Fruit fly (Drosophila melanogaster) whole organism, embryonic: ENCODE measurements around the gene alpha-Spec.

ENCODE experiments used
- Aef1 ChIP-seq: fragments of 200-800 bp; sonication (Bioruptor generic); IDR thresholded peaks from 3 replicates; pipeline ENCODE4 v1.3.6; 2022; ENCODE audit warnings: missing biosample characterization, missing genetic modification characterization
- CG11247 ChIP-seq: fragments of 200-800 bp; sonication (Bioruptor generic); IDR thresholded peaks from 2 replicates; pipeline ENCODE4 v1.3.6; 2022; ENCODE audit warnings: missing biosample characterization, missing genetic modification characterization
- CG11456 ChIP-seq: fragments of 200-800 bp; sonication (Bioruptor generic); IDR thresholded peaks from 3 replicates; pipeline ENCODE4 v1.3.6; 2022; ENCODE audit warnings: missing biosample characterization, missing genetic modification characterization
- CG11695 ChIP-seq: fragments of 200-800 bp; sonication (Bioruptor generic); IDR thresholded peaks from 3 replicates; pipeline ENCODE4 v1.3.6; 2022; ENCODE audit warnings: missing biosample characterization, missing genetic modification characterization
- CG12071 ChIP-seq: fragments of 200-800 bp; sonication (Bioruptor generic); optimal IDR thresholded peaks from 3 replicates; lab custom pipeline; 2018; ENCODE audit warnings: missing biosample characterization, mild to moderate bottlenecking, missing genetic modification characterization
- CG12942 ChIP-seq: fragments of 200-800 bp; sonication (Bioruptor generic); optimal IDR thresholded peaks from 3 replicates; lab custom pipeline; 2016; ENCODE audit warnings: missing biosample characterization, missing genetic modification characterization
- CG17359 ChIP-seq: fragments of 200-800 bp; sonication (Bioruptor generic); optimal IDR thresholded peaks from 3 replicates; lab custom pipeline; 2018; ENCODE audit warnings: missing biosample characterization, mild to moderate bottlenecking, missing genetic modification characterization, moderate library complexity
- CG18011 ChIP-seq: fragments of 200-800 bp; sonication (Bioruptor generic); optimal IDR thresholded peaks from 2 replicates; lab custom pipeline; 2017; ENCODE audit warnings: missing biosample characterization, missing genetic modification characterization, mild to moderate bottlenecking, moderate library complexity, missing genotype
- CG2116 ChIP-seq: fragments of 200-800 bp; sonication (Bioruptor generic); optimal IDR thresholded peaks from 3 replicates; lab custom pipeline; 2018; ENCODE audit warnings: missing biosample characterization, mild to moderate bottlenecking, missing genetic modification characterization
- CG3163 ChIP-seq: fragments of 200-800 bp; sonication (Bioruptor generic); optimal IDR thresholded peaks from 3 replicates; lab custom pipeline; 2016; ENCODE audit warnings: missing biosample characterization, missing genetic modification characterization
- CG4404 ChIP-seq: fragments of 200-800 bp; sonication (Bioruptor generic); IDR thresholded peaks from 2 replicates; pipeline ENCODE4 v1.3.6; 2022; ENCODE audit warnings: missing biosample characterization, missing genetic modification characterization
- CG6254 ChIP-seq: fragments of 200-800 bp; sonication (Bioruptor generic); optimal IDR thresholded peaks from 3 replicates; lab custom pipeline; 2017; ENCODE audit warnings: mild to moderate bottlenecking, missing biosample characterization, missing genetic modification reagents, missing genetic modification characterization
- CG6689 ChIP-seq: fragments of 200-800 bp; sonication (Bioruptor generic); IDR thresholded peaks from 2 replicates; pipeline ENCODE4 v1.3.6; 2022; ENCODE audit warnings: missing biosample characterization, missing genetic modification characterization
- CG7987 ChIP-seq: fragments of 200-800 bp; sonication (Bioruptor generic); optimal IDR thresholded peaks from 2 replicates; lab custom pipeline; 2018; ENCODE audit warnings: missing biosample characterization, mild to moderate bottlenecking, missing genetic modification characterization, moderate library complexity
- CG9727 ChIP-seq: fragments of 200-800 bp; sonication (Bioruptor generic); optimal IDR thresholded peaks from 3 replicates; lab custom pipeline; 2017; ENCODE audit warnings: missing biosample characterization, mild to moderate bottlenecking, missing genetic modification characterization
- CrebB ChIP-seq: fragments of 200-800 bp; sonication (Bioruptor generic); optimal IDR thresholded peaks from 3 replicates; lab custom pipeline; 2018; ENCODE audit warnings: missing biosample characterization, mild to moderate bottlenecking, missing genetic modification characterization
- D ChIP-seq, 2 experiments: fragments of 200-800 bp in 1 of 2; fragments of >200 bp in 1 of 2; sonication (Bioruptor generic) in 1 of 2; optimal IDR thresholded peaks; 2 replicates in 1 of 2; 3 replicates in 1 of 2; lab custom pipeline; 2017; ENCODE audit warnings: mild to moderate bottlenecking in 1 of 2, missing biosample characterization in 1 of 2, missing genetic modification characterization in 1 of 2, missing genetic modification reagents in 1 of 2
- D19A ChIP-seq: fragments of 200-800 bp; optimal IDR thresholded peaks from 3 replicates; lab custom pipeline; 2019; ENCODE audit warnings: missing biosample characterization, mild to moderate bottlenecking, missing genetic modification characterization, moderate library complexity
- E2f1 ChIP-seq: fragments of 200-800 bp; sonication (Bioruptor generic); IDR thresholded peaks from 2 replicates; pipeline ENCODE4 v1.3.6; 2022; ENCODE audit warnings: missing biosample characterization, missing genetic modification characterization
- H2.0 ChIP-seq: fragments of 200-800 bp; sonication (Bioruptor generic); IDR thresholded peaks from 2 replicates; pipeline ENCODE4 v1.3.6; 2022; ENCODE audit warnings: missing biosample characterization, missing genetic modification characterization
- HLH54F ChIP-seq: fragments of 200-800 bp; sonication (Bioruptor generic); optimal IDR thresholded peaks from 3 replicates; lab custom pipeline; 2016; ENCODE audit warnings: missing biosample characterization, missing genetic modification characterization
- HLHmδ ChIP-seq: fragments of 200-800 bp; sonication (Bioruptor generic); optimal IDR thresholded peaks from 2 replicates; lab custom pipeline; 2018; ENCODE audit warnings: missing biosample characterization, mild to moderate bottlenecking, missing genetic modification characterization, moderate library complexity
- HmgZ ChIP-seq: fragments of 200-800 bp; sonication (Bioruptor generic); optimal IDR thresholded peaks from 2 replicates; lab custom pipeline; 2018; ENCODE audit warnings: missing biosample characterization, mild to moderate bottlenecking, missing genetic modification characterization
- Kr ChIP-seq: fragments of 200-800 bp; sonication (Bioruptor generic); optimal IDR thresholded peaks from 2 replicates; lab custom pipeline; 2017; ENCODE audit warnings: missing biosample characterization, mild to moderate bottlenecking, missing genetic modification characterization
- Lpt ChIP-seq: fragments of >200 bp; optimal IDR thresholded peaks from 2 replicates; lab custom pipeline; 2018; ENCODE audit warnings: missing biosample characterization, missing genetic modification characterization
- Nf-YB ChIP-seq: fragments of 200-800 bp; sonication (Bioruptor generic); optimal IDR thresholded peaks from 3 replicates; lab custom pipeline; 2019; ENCODE audit warnings: missing biosample characterization, mild to moderate bottlenecking, missing genetic modification characterization, moderate library complexity
- PHDP ChIP-seq: fragments of 200-800 bp; sonication (Bioruptor generic); optimal IDR thresholded peaks from 3 replicates; lab custom pipeline; 2018; ENCODE audit warnings: missing biosample characterization, mild to moderate bottlenecking, missing genetic modification characterization, moderate library complexity
- Stat92E ChIP-seq, 3 experiments: fragments of >200 bp in 2 of 3; fragments of 200-800 bp in 1 of 3; sonication (Bioruptor generic) in 1 of 3; optimal IDR thresholded peaks; 2 replicates each; lab custom pipeline; 2017 to 2019; ENCODE audit warnings: missing biosample characterization in 3 of 3, missing genetic modification characterization in 3 of 3, mild to moderate bottlenecking in 1 of 3, moderate library complexity in 1 of 3
- amos ChIP-seq: fragments of 200-800 bp; sonication (Bioruptor generic); IDR thresholded peaks from 2 replicates; pipeline ENCODE4 v1.3.6; 2022; ENCODE audit warnings: missing biosample characterization, missing genetic modification characterization; ENCODE audit not compliant: partially characterized antibody
- aop ChIP-seq: fragments of 200-800 bp; sonication (Bioruptor generic); IDR thresholded peaks from 2 replicates; pipeline ENCODE4 v1.3.6; 2022; ENCODE audit warnings: missing biosample characterization, missing genetic modification characterization
- croc ChIP-seq: fragments of 200-800 bp; sonication (Bioruptor generic); conservative IDR thresholded peaks from 3 replicates; pipeline ENCODE4 v1.3.6; 2022; ENCODE audit warnings: missing biosample characterization, missing genetic modification characterization
- crp ChIP-seq, 2 experiments: fragments of 200-800 bp; sonication (Bioruptor generic); optimal IDR thresholded peaks; 2 replicates in 1 of 2; 3 replicates in 1 of 2; lab custom pipeline; 2017; ENCODE audit warnings: missing biosample characterization in 2 of 2, missing genetic modification characterization in 2 of 2, mild to moderate bottlenecking in 1 of 2, moderate library complexity in 1 of 2
- cwo ChIP-seq: fragments of 200-800 bp; sonication (Bioruptor generic); optimal IDR thresholded peaks from 3 replicates; lab custom pipeline; 2017; ENCODE audit warnings: missing biosample characterization, missing genetic modification characterization, mild to moderate bottlenecking, moderate library complexity, missing genetic modification reagents
- dysf ChIP-seq: fragments of 200-800 bp; sonication (Bioruptor generic); IDR thresholded peaks from 3 replicates; pipeline ENCODE4 v1.3.6; 2022; ENCODE audit warnings: missing biosample characterization, missing genetic modification characterization
- esg ChIP-seq: fragments of 200-800 bp; sonication (Bioruptor generic); conservative IDR thresholded peaks from 2 replicates; pipeline ENCODE4 v1.3.6; 2022; ENCODE audit warnings: missing biosample characterization, missing genetic modification characterization
- fd3F ChIP-seq: fragments of 200-800 bp; sonication (Bioruptor generic); optimal IDR thresholded peaks from 2 replicates; lab custom pipeline; 2018; ENCODE audit warnings: missing biosample characterization, mild to moderate bottlenecking, missing genetic modification characterization, moderate library complexity
- grau ChIP-seq: fragments of 200-800 bp; optimal IDR thresholded peaks from 3 replicates; lab custom pipeline; 2019; ENCODE audit warnings: missing biosample characterization, mild to moderate bottlenecking, missing genetic modification characterization, moderate library complexity
- jumu ChIP-seq: fragments of 200-800 bp; sonication (Bioruptor generic); optimal IDR thresholded peaks from 3 replicates; lab custom pipeline; 2016; ENCODE audit warnings: missing biosample characterization, missing genetic modification characterization
- kni ChIP-seq: fragments of 200-800 bp; sonication (Bioruptor generic); optimal IDR thresholded peaks from 3 replicates; lab custom pipeline; 2017; ENCODE audit warnings: mild to moderate bottlenecking, missing biosample characterization, missing genetic modification reagents, missing genetic modification characterization
- pho ChIP-seq: fragments of 200-800 bp; sonication (Bioruptor generic); optimal IDR thresholded peaks from 2 replicates; lab custom pipeline; 2016; ENCODE audit warnings: missing biosample characterization, missing genetic modification characterization
- pzg ChIP-seq: fragments of 200-800 bp; sonication (Bioruptor generic); optimal IDR thresholded peaks from 3 replicates; lab custom pipeline; 2018; ENCODE audit warnings: missing biosample characterization, mild to moderate bottlenecking, missing genetic modification characterization, moderate library complexity
- salm ChIP-seq: fragments of 200-800 bp; sonication (Bioruptor generic); optimal IDR thresholded peaks from 2 replicates; lab custom pipeline; 2018; ENCODE audit warnings: missing biosample characterization, mild to moderate bottlenecking, missing genetic modification characterization
- sens ChIP-seq: fragments of 200-800 bp; sonication (Bioruptor generic); peaks from one replicate; lab custom pipeline; 2016; ENCODE audit warnings: missing biosample characterization, missing genetic modification characterization
- usp ChIP-seq: fragments of >200 bp; optimal IDR thresholded peaks from 2 replicates; lab custom pipeline; 2017; ENCODE audit warnings: missing biosample characterization, missing genetic modification characterization

The alpha-Spec gene

dm6 chr3L:1798649-1799048 lies 3.5 kb upstream of the alpha-Spec start, which contains the start of gene Patj (continued):
- TF ChIP-seq fd3F (no peak), H2.0 (GFP tag; lab: Robert Waterston, UW) (no peak), crp (GFP tag; optimal IDR thresholded peaks at IDR 0.05; lab: Kevin White, UChicago) (peak; percentile 81 to 97), CG2116 (GFP tag; lab: Kevin White, UChicago) (peak; percentile 67)

- TF ChIP-seq HLH54F, result no peak
- TF ChIP-seq sens, result peak; percentile 28
- no peak for TF ChIP-seq CrebB (tag; lab: Kevin White, UChicago)
- TF ChIP-seq jumu, result no peak
These were observed 1.9 kb upstream of the alpha-Spec start, which contains the start of gene CG12020 for dm6 chr3L:1797005-1797404. Gene CG12020, plus strand, starts transcription at chr3L:1797305.

DNA sequence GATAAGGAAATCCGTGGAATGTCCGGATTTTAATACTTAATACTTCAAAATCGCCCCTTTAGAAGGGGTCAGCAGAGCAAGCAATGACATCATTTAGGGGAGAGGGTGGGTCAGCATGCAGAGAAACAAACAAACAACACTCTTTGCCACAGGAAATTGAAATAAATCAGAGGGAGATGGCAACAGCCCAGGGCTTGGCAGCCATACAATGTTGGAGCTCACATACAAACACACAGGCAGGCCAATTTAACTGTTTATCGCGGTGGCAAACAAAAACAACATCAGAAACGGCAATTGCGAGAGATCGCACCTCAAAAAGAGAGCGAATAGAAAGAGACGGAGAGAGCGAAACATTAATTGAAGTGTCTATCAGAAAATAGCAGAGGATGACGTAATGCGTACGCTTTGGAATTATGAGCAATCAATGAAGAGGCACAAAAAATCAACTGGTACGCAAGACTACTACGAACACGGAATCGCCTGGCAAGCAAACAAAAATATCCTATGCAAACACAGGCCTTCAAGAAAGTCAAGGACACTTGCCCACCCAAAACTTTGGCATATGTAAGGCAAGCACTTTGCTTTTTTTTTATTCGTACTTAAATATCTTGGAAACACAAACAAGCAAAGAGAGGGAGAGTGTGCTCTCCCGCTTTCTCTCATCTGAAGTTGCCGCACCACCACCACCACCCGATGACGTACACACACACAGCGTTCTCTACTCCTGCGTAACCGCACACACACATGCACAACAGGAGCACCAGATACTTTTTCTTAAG lies 775 bp downstream of the alpha-Spec start:
- TF ChIP-seq usp (GFP tag; lab: Kevin White, UChicago) (no peak), pzg (GFP tag; lab: Kevin White, UChicago) (peak; percentile 14), CG9727 (peak; percentile 31), D19A (tag; lab: Kevin White, UChicago) (no peak), amos (GFP tag; lab: Robert Waterston, UW) (no peak; the same call in 1 of the 2 replicates), aop (GFP tag; lab: Robert Waterston, UW) (peak; percentile 60; the same call in 1 of the 2 replicates), CG11695 (peak; percentile 63; the same call in 1 of the 3 replicates), croc (no peak), E2f1 (GFP tag; lab: Robert Waterston, UW) (no peak; the same call in 1 of the 2 replicates), Stat92E (GFP tag; optimal IDR thresholded peaks at IDR 0.05; lab: Kevin White, UChicago) (no peak), Aef1 (GFP tag; lab: Robert Waterston, UW) (peak; percentile 64), HLHmδ (GFP tag; lab: Kevin White, UChicago) (peak; percentile 26), pho (GFP tag; lab: Kevin White, UChicago) (no peak), CG12071 (GFP tag; lab: Kevin White, UChicago) (peak; percentile 71), PHDP (peak; percentile 1), cwo (GFP tag; lab: Kevin White, UChicago) (peak; percentile 10), Kr (GFP tag; lab: Kevin White, UChicago) (no peak), D (optimal IDR thresholded peaks at IDR 0.05; lab: Kevin White, UChicago) (peak; percentile 17), D (GFP tag; optimal IDR thresholded peaks at IDR 0.05; lab: Kevin White, UChicago) (no peak), CG4404 (no peak), CG6689 (GFP tag; lab: Robert Waterston, UW) (0 out of 2 replicates have a peak, but pooled peaks have one; percentile 11), salm (tag; lab: Kevin White, UChicago) (peak; percentile 52), esg (GFP tag; lab: Robert Waterston, UW) (no peak), grau (tag; lab: Kevin White, UChicago) (peak; percentile 3), Nf-YB (peak; percentile 23), kni (GFP tag; lab: Kevin White, UChicago) (peak; percentile 64), CrebB (tag; lab: Kevin White, UChicago) (peak; percentile 47), CG11247 (peak; percentile 34; the same call in 1 of the 2 replicates), HmgZ (tag; lab: Kevin White, UChicago) (peak; percentile 56), Lpt (GFP tag; lab: Kevin White, UChicago) (no peak), CG3163 (peak; percentile 53), CG6254 (GFP tag; lab: Kevin White, UChicago) (no peak), CG18011 (GFP tag; lab: Kevin White, UChicago) (no peak), CG7987 (GFP tag; lab: Kevin White, UChicago) (peak; percentile 55), CG17359 (peak; percentile 37), CG11456 (peak; percentile 26; the same call in 1 of the 3 replicates), dysf (GFP tag; lab: Robert Waterston, UW) (peak; percentile 30; the same call in 1 of the 3 replicates), CG12942 (no peak)
